Worm (Caenorhabditis elegans) whole organism, L4 larva: ENCODE results near the gene ZK105.6.

Experiments
- D1046.2 ChIP-seq: fragments of 200-800 bp; sonication (Bioruptor generic); IDR thresholded peaks from 2 replicates; pipeline ENCODE4 v1.3.6; 2022; ENCODE audit warnings: missing genetic modification characterization, missing compliant biosample characterization
- F44E2.7 ChIP-seq: fragments of 200-800 bp; sonication (Bioruptor generic); IDR thresholded peaks from 2 replicates; pipeline ENCODE4 v2.1.2; 2022; ENCODE audit warnings: missing genetic modification characterization, missing compliant biosample characterization
- F49E8.2 ChIP-seq: sonication (generic microtip); optimal IDR thresholded peaks from 2 replicates; lab custom pipeline; 2016; ENCODE audit warnings: missing compliant biosample characterization, mild to moderate bottlenecking, missing genetic modification characterization, borderline replicate concordance
- Y105C5A.15 ChIP-seq: fragments of 200-800 bp; sonication (Bioruptor generic); IDR thresholded peaks from 2 replicates; pipeline ENCODE4 v1.3.6; 2022; ENCODE audit warnings: missing genetic modification characterization, missing compliant biosample characterization
- Y5F2A.4 ChIP-seq: fragments of 200-800 bp; sonication (Bioruptor generic); optimal IDR thresholded peaks from 2 replicates; lab custom pipeline; 2018; ENCODE audit warnings: mild to moderate bottlenecking, missing genetic modification characterization, missing compliant biosample characterization
- ZK546.5 ChIP-seq, 2 experiments: sonication (generic microtip); optimal IDR thresholded peaks; 2 replicates each; lab custom pipeline; 2017; ENCODE audit warnings: missing biosample characterization in 2 of 2, missing genetic modification characterization in 2 of 2
- aly-2 ChIP-seq: sonication (generic microtip); optimal IDR thresholded peaks from 2 replicates; lab custom pipeline; 2018; ENCODE audit warnings: missing biosample characterization, missing genetic modification characterization
- ama-1 ChIP-seq: fragments of 150-350 bp; optimal IDR thresholded peaks from 2 replicates; lab custom pipeline; 2014; ENCODE audit warnings: inconsistent platforms, mixed read lengths
- arid-1 ChIP-seq: fragments of 200-800 bp; sonication (Bioruptor generic); conservative IDR thresholded peaks from 2 replicates; pipeline ENCODE4 v1.3.6; 2022; ENCODE audit warnings: missing genetic modification reagents, missing genetic modification characterization, missing compliant biosample characterization
- attf-4 ChIP-seq: sonication (generic microtip); optimal IDR thresholded peaks from 3 replicates; lab custom pipeline; 2017; ENCODE audit warnings: missing biosample characterization, missing genetic modification characterization
- ceh-32 ChIP-seq: sonication (generic microtip); optimal IDR thresholded peaks from 2 replicates; lab custom pipeline; 2016; ENCODE audit warnings: mild to moderate bottlenecking, missing genetic modification characterization, missing compliant biosample characterization; ENCODE audit not compliant: poor library complexity
- ces-1 ChIP-seq: fragments of 150-350 bp; sonication (generic microtip); optimal IDR thresholded peaks from 4 replicates; lab custom pipeline; 2014; ENCODE audit warnings: missing biosample characterization, missing genetic modification reagents, missing genetic modification characterization
- cey-2 ChIP-seq: sonication (generic microtip); optimal IDR thresholded peaks from 3 replicates; lab custom pipeline; 2017; ENCODE audit warnings: missing genetic modification characterization, mild to moderate bottlenecking, missing compliant biosample characterization, antibody characterized with exemption, borderline replicate concordance; ENCODE audit not compliant: insufficient read depth
- ctbp-1 ChIP-seq: fragments of 200-800 bp; sonication (Bioruptor generic); IDR thresholded peaks from 2 replicates; pipeline ENCODE4 v1.3.6; 2022; ENCODE audit warnings: missing genetic modification reagents, missing genetic modification characterization, missing compliant biosample characterization
- daf-12 ChIP-seq: fragments of 150-350 bp; optimal IDR thresholded peaks from 2 replicates; lab custom pipeline; 2014; ENCODE audit warnings: missing biosample characterization, missing genetic modification reagents, missing genetic modification characterization
- daf-16 ChIP-seq, 3 experiments: sonication (generic microtip); optimal IDR thresholded peaks; 2 replicates each; lab custom pipeline; 2016 to 2017; ENCODE audit warnings: missing genetic modification characterization in 3 of 3, missing genetic modification reagents in 3 of 3, mild to moderate bottlenecking in 2 of 3, missing compliant biosample characterization in 2 of 3, missing biosample characterization in 1 of 3, moderate library complexity in 1 of 3
- daf-8 ChIP-seq: fragments of 200-800 bp; sonication (Bioruptor generic); IDR thresholded peaks from 2 replicates; pipeline ENCODE4 v1.3.6; 2022; ENCODE audit warnings: missing genetic modification characterization, missing compliant biosample characterization
- dmd-8 ChIP-seq: fragments of 200-800 bp; sonication (Bioruptor generic); IDR thresholded peaks from 2 replicates; pipeline ENCODE4 v1.3.6; 2022; ENCODE audit warnings: missing genetic modification characterization, missing compliant biosample characterization
- dmd-9 ChIP-seq: fragments of 200-800 bp; sonication (Bioruptor generic); IDR thresholded peaks from 2 replicates; pipeline ENCODE4 v1.3.6; 2022; ENCODE audit warnings: missing genetic modification reagents, missing genetic modification characterization, missing compliant biosample characterization
- duxl-1 ChIP-seq: sonication (generic microtip); optimal IDR thresholded peaks from 2 replicates; lab custom pipeline; 2016; ENCODE audit warnings: mild to moderate bottlenecking, missing genetic modification characterization, moderate library complexity, missing compliant biosample characterization; ENCODE audit not compliant: poor library complexity
- egl-27 ChIP-seq: sonication (generic microtip); optimal IDR thresholded peaks from 3 replicates; lab custom pipeline; 2017; ENCODE audit warnings: missing biosample characterization, missing genetic modification reagents, missing genetic modification characterization
- hlh-11 ChIP-seq: fragments of 200-800 bp; sonication (Bioruptor generic); optimal IDR thresholded peaks from 2 replicates; lab custom pipeline; 2018; ENCODE audit warnings: mild to moderate bottlenecking, missing genetic modification characterization, missing compliant biosample characterization
- jun-1 ChIP-seq: fragments of 150-350 bp; optimal IDR thresholded peaks from 2 replicates; lab custom pipeline; 2014; ENCODE audit warnings: missing biosample characterization, missing genetic modification reagents, missing genetic modification characterization
- lin-1 ChIP-seq: fragments of 200-800 bp; sonication (Bioruptor generic); IDR thresholded peaks from 2 replicates; pipeline ENCODE4 v1.3.6; 2022; ENCODE audit warnings: missing genetic modification reagents, missing genetic modification characterization, missing compliant biosample characterization
- lin-13 ChIP-seq: fragments of 150-350 bp; optimal IDR thresholded peaks from 2 replicates; lab custom pipeline; 2014; ENCODE audit warnings: missing biosample characterization, missing genetic modification reagents, missing genetic modification characterization
- lin-15B ChIP-seq: fragments of 150-350 bp; sonication (generic microtip); optimal IDR thresholded peaks from 3 replicates; lab custom pipeline; 2014; ENCODE audit warnings: missing biosample characterization, missing genetic modification characterization
- lin-29 ChIP-seq: fragments of 200-800 bp; sonication (Bioruptor generic); IDR thresholded peaks from 2 replicates; pipeline ENCODE4 v1.3.6; 2022; ENCODE audit warnings: missing genetic modification reagents, missing genetic modification characterization, missing compliant biosample characterization
- lin-39 ChIP-seq: fragments of 150-350 bp; optimal IDR thresholded peaks from 2 replicates; lab custom pipeline; 2014; ENCODE audit warnings: missing biosample characterization, missing genetic modification reagents, missing genetic modification characterization
- lir-3 ChIP-seq: sonication (generic microtip); optimal IDR thresholded peaks from 2 replicates; lab custom pipeline; 2016; ENCODE audit warnings: mild to moderate bottlenecking, missing genetic modification characterization, missing compliant biosample characterization
- lsy-2 ChIP-seq, 2 experiments: fragments of 150-350 bp in 1 of 2; sonication (generic microtip) in 1 of 2; optimal IDR thresholded peaks; 2 replicates each; lab custom pipeline; 2014 to 2017; ENCODE audit warnings: missing biosample characterization in 2 of 2, missing genetic modification characterization in 2 of 2
- madf-9 ChIP-seq: fragments of 200-800 bp; sonication (Bioruptor generic); conservative IDR thresholded peaks from 2 replicates; pipeline ENCODE4 v1.3.6; 2022; ENCODE audit warnings: missing genetic modification reagents, missing genetic modification characterization, missing compliant biosample characterization
- mep-1 ChIP-seq: fragments of 150-350 bp; sonication (generic microtip); optimal IDR thresholded peaks from 3 replicates; lab custom pipeline; 2014; ENCODE audit warnings: missing biosample characterization, missing genetic modification characterization
- mxl-2 ChIP-seq: fragments of 200-800 bp; sonication (Bioruptor generic); conservative IDR thresholded peaks from 2 replicates; pipeline ENCODE4 v1.3.6; 2022; ENCODE audit warnings: missing genetic modification reagents, missing genetic modification characterization, missing compliant biosample characterization
- nhr-11 ChIP-seq: fragments of 150-350 bp; optimal IDR thresholded peaks from 2 replicates; lab custom pipeline; 2014; ENCODE audit warnings: missing biosample characterization, missing genetic modification characterization
- nhr-111 ChIP-seq: fragments of 200-800 bp; sonication (Bioruptor generic); optimal IDR thresholded peaks from 2 replicates; lab custom pipeline; 2018; ENCODE audit warnings: mild to moderate bottlenecking, missing genetic modification characterization, missing compliant biosample characterization
- nhr-237 ChIP-seq: sonication (generic microtip); optimal IDR thresholded peaks from 2 replicates; lab custom pipeline; 2017; ENCODE audit warnings: missing biosample characterization, missing genetic modification characterization
- nhr-25 ChIP-seq: sonication (generic microtip); optimal IDR thresholded peaks from 2 replicates; lab custom pipeline; 2017; ENCODE audit warnings: missing genetic modification characterization, mild to moderate bottlenecking, missing compliant biosample characterization, antibody characterized with exemption, moderate library complexity, borderline replicate concordance; ENCODE audit not compliant: insufficient read depth
- nhr-6 ChIP-seq: fragments of 150-350 bp; optimal IDR thresholded peaks from 2 replicates; lab custom pipeline; 2014; ENCODE audit warnings: missing biosample characterization, missing genetic modification characterization
- saeg-2 ChIP-seq: fragments of 200-800 bp; sonication (Bioruptor generic); IDR thresholded peaks from 2 replicates; pipeline ENCODE4 v1.3.6; 2022; ENCODE audit warnings: missing genetic modification reagents, missing genetic modification characterization, missing compliant biosample characterization
- sdz-12 ChIP-seq: fragments of 200-800 bp; sonication (Bioruptor generic); optimal IDR thresholded peaks from 2 replicates; lab custom pipeline; 2018; ENCODE audit warnings: mild to moderate bottlenecking, missing genetic modification characterization, missing compliant biosample characterization
- set-16 ChIP-seq: fragments of 200-800 bp; sonication (Bioruptor generic); IDR thresholded peaks from 2 replicates; pipeline ENCODE4 v1.3.6; 2022; ENCODE audit warnings: missing genetic modification reagents, missing genetic modification characterization, missing compliant biosample characterization
- snpc-4 ChIP-seq: fragments of 150-350 bp; optimal IDR thresholded peaks from 2 replicates; lab custom pipeline; 2014; ENCODE audit warnings: missing biosample characterization, missing genetic modification characterization
- spr-3 ChIP-seq: fragments of 200-800 bp; sonication (Bioruptor generic); optimal IDR thresholded peaks from 2 replicates; lab custom pipeline; 2018; ENCODE audit warnings: mild to moderate bottlenecking, missing genetic modification characterization, missing compliant biosample characterization
- tag-97 ChIP-seq: fragments of 200-800 bp; sonication (Bioruptor generic); IDR thresholded peaks from 2 replicates; pipeline ENCODE4 v1.3.6; 2022; ENCODE audit warnings: missing genetic modification characterization, missing compliant biosample characterization
- unc-130 ChIP-seq: sonication (generic microtip); optimal IDR thresholded peaks from 2 replicates; lab custom pipeline; 2016; ENCODE audit warnings: missing genetic modification reagents, missing genetic modification characterization, missing compliant biosample characterization
- unc-39 ChIP-seq: sonication (generic microtip); optimal IDR thresholded peaks from 2 replicates; lab custom pipeline; 2017; ENCODE audit warnings: missing biosample characterization, missing genetic modification characterization
- vab-7 ChIP-seq: fragments of 200-800 bp; sonication (Bioruptor generic); IDR thresholded peaks from 2 replicates; pipeline ENCODE4 v1.3.6; 2022; ENCODE audit warnings: missing genetic modification reagents, missing genetic modification characterization, missing compliant biosample characterization
- zag-1 ChIP-seq: fragments of 150-350 bp; optimal IDR thresholded peaks from 2 replicates; lab custom pipeline; 2014; ENCODE audit warnings: missing biosample characterization, missing genetic modification characterization
- zfp-2 ChIP-seq: sonication (generic microtip); optimal IDR thresholded peaks from 2 replicates; lab custom pipeline; 2016; ENCODE audit warnings: mild to moderate bottlenecking, missing genetic modification characterization, missing compliant biosample characterization
- ztf-7 ChIP-seq: fragments of 150-350 bp; optimal IDR thresholded peaks from 2 replicates; lab custom pipeline; 2014; ENCODE audit warnings: missing biosample characterization, missing genetic modification characterization

The ZK105.6 gene

DNA sequence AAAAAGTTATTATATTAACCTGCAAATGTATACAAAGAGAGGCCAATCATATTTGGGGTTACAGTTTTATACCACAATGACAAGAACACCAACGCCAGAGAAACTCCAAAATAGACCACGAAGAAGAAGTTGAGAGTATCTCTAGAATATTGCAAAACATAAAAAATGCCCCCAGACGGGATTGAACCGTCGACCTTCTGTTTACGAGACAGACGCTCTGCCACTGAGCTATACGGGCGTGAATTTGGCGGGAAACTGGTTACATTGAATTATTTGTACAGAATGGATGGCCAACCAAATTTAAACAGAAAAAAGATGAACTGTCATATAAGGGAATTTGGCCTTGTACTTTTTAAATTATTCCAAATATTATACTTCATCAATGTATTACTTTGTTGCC, 6.6 kb upstream of the ZK105.6 start (continued):
- 0 out of 2 replicates have a peak, but pooled peaks have one; percentile 61 for TF ChIP-seq arid-1
- TF ChIP-seq Y5F2A.4 = peak; percentile 52
- no peak for TF ChIP-seq lin-13 (GFP tag; lab: Kevin White, UChicago)
- no peak for TF ChIP-seq ces-1
- no peak for TF ChIP-seq zag-1
- no peak for TF ChIP-seq cey-2 (tag; lab: Kevin White, UChicago)
- no peak for TF ChIP-seq ZK546.5 (tag; optimal IDR thresholded peaks at IDR 0.05; lab: Kevin White, UChicago)
- TF ChIP-seq F44E2.7 (GFP tag; lab: Robert Waterston, UW) = no peak
- TF ChIP-seq daf-12 = no peak
- peak; percentile 37 for TF ChIP-seq nhr-6
- TF ChIP-seq jun-1 (tag; lab: Kevin White, UChicago) = no peak
- peak; percentile 35 for TF ChIP-seq mep-1 (tag; lab: Kevin White, UChicago)
- no peak for TF ChIP-seq daf-16 (GFP tag; optimal IDR thresholded peaks at IDR 0.05; lab: Kevin White, UChicago)
- TF ChIP-seq daf-16 (tag; optimal IDR thresholded peaks at IDR 0.05; lab: Kevin White, UChicago) = peak; percentile 88
- no peak for TF ChIP-seq lin-29
- no peak for TF ChIP-seq ama-1 (lab: Kevin White, UChicago)
- TF ChIP-seq ztf-7 = peak; percentile 35
- no peak for TF ChIP-seq aly-2 (tag; lab: Kevin White, UChicago)
- TF ChIP-seq vab-7 (GFP tag; lab: Robert Waterston, UW) = no peak
- TF ChIP-seq D1046.2 (GFP tag; lab: Robert Waterston, UW) = no peak
- no peak for TF ChIP-seq madf-9
- TF ChIP-seq attf-4 = no peak
- TF ChIP-seq nhr-25 (tag; lab: Kevin White, UChicago) = peak; percentile 8
- peak; percentile 1 for TF ChIP-seq spr-3 (GFP tag; lab: Kevin White, UChicago)
- peak in 1 of 2 experiments; percentile 68 for TF ChIP-seq lsy-2 (tag; optimal IDR thresholded peaks at IDR 0.05; lab: Kevin White, UChicago)
- TF ChIP-seq unc-130 = no peak
- no peak for TF ChIP-seq Y105C5A.15
- TF ChIP-seq daf-8 (GFP tag; lab: Robert Waterston, UW) = no peak
- no peak for TF ChIP-seq tag-97 (GFP tag; lab: Robert Waterston, UW)
- peak; percentile 37; the same call in 1 of the 2 replicates for TF ChIP-seq lin-1 (GFP tag; lab: Robert Waterston, UW)
- TF ChIP-seq nhr-111 = no peak
- no peak for TF ChIP-seq set-16 (GFP tag; lab: Robert Waterston, UW)
- TF ChIP-seq hlh-11 (tag; lab: Kevin White, UChicago) = peak; percentile 60
- no peak for TF ChIP-seq lin-15B (tag; lab: Kevin White, UChicago)
- no peak for TF ChIP-seq ceh-32 (tag; lab: Kevin White, UChicago)
- no peak for TF ChIP-seq zfp-2
- TF ChIP-seq sdz-12 = no peak
- no peak for TF ChIP-seq lir-3 (tag; lab: Kevin White, UChicago)
- TF ChIP-seq dmd-8 = 0 out of 2 replicates have a peak, but pooled peaks have one; percentile 10
- no peak for TF ChIP-seq mxl-2 (GFP tag; lab: Robert Waterston, UW)
- TF ChIP-seq saeg-2 (GFP tag; lab: Robert Waterston, UW) = no peak
- peak; percentile 61; the same call in 1 of the 2 replicates for TF ChIP-seq dmd-9 (GFP tag; lab: Robert Waterston, UW)
- TF ChIP-seq F49E8.2 (tag; lab: Kevin White, UChicago) = no peak
- TF ChIP-seq ctbp-1 = 0 out of 2 replicates have a peak, but pooled peaks have one; percentile 12
- no peak for TF ChIP-seq lin-39 (tag; lab: Kevin White, UChicago)
- TF ChIP-seq unc-39 (tag; lab: Kevin White, UChicago) = no peak
- TF ChIP-seq snpc-4 (tag; lab: Kevin White, UChicago) = no peak
- TF ChIP-seq duxl-1 = peak; percentile 42
- TF ChIP-seq egl-27 (tag; lab: Kevin White, UChicago) = no peak
- no peak for TF ChIP-seq nhr-11
- no peak for TF ChIP-seq nhr-237 (tag; lab: Kevin White, UChicago)
